Fruit fly (Drosophila melanogaster) whole organism, wandering third instar larva: ENCODE measurements around the gene CG10674.

Experiments
- Abd-B ChIP-seq: fragments of >200 bp; optimal IDR thresholded peaks from 2 replicates; lab custom pipeline; 2017; ENCODE audit warnings: missing biosample characterization, missing genetic modification characterization
- CG32264 ChIP-seq: fragments of 200-800 bp; sonication (Bioruptor generic); optimal IDR thresholded peaks from 2 replicates; lab custom pipeline; 2016; ENCODE audit warnings: missing biosample characterization, missing genetic modification characterization
- CG9705 ChIP-seq: fragments of 200-800 bp; sonication (Bioruptor generic); optimal IDR thresholded peaks from 2 replicates; lab custom pipeline; 2018; ENCODE audit warnings: missing biosample characterization, mild to moderate bottlenecking, missing genetic modification characterization
- CrebA ChIP-seq: fragments of 200-800 bp; sonication (Bioruptor generic); optimal IDR thresholded peaks from 2 replicates; lab custom pipeline; 2016; ENCODE audit warnings: missing biosample characterization, mild to moderate bottlenecking, missing genetic modification characterization, borderline replicate concordance
- Dfd ChIP-seq: fragments of >200 bp; optimal IDR thresholded peaks from 2 replicates; lab custom pipeline; 2017; ENCODE audit warnings: missing biosample characterization, missing genetic modification characterization
- Dif ChIP-seq: fragments of 200-275, 200-300 bp; sonication (Bioruptor generic); optimal IDR thresholded peaks from 2 replicates; lab custom pipeline; 2018; ENCODE audit warnings: missing biosample characterization, missing genetic modification characterization; ENCODE audit not compliant: partially characterized antibody
- GATAd ChIP-seq: sonication (Bioruptor generic); optimal IDR thresholded peaks from 2 replicates; lab custom pipeline; 2016; ENCODE audit warnings: missing biosample characterization, missing genetic modification characterization
- HLH106 ChIP-seq: fragments of 200-800 bp; optimal IDR thresholded peaks from 3 replicates; lab custom pipeline; 2019; ENCODE audit warnings: missing biosample characterization, mild to moderate bottlenecking, missing genetic modification characterization, moderate library complexity
- Hnf4 ChIP-seq: fragments of 200-800 bp; sonication (Bioruptor generic); optimal IDR thresholded peaks from 2 replicates; lab custom pipeline; 2016; ENCODE audit warnings: missing biosample characterization, mild to moderate bottlenecking, missing genetic modification characterization
- Hr78 ChIP-seq: fragments of >200 bp; optimal IDR thresholded peaks from 2 replicates; lab custom pipeline; 2017; ENCODE audit warnings: missing biosample characterization, missing genetic modification characterization
- Hr83 ChIP-seq: fragments of 200-300 bp; sonication (Bioruptor generic); optimal IDR thresholded peaks from 2 replicates; lab custom pipeline; 2016; ENCODE audit warnings: missing biosample characterization, mild to moderate bottlenecking, missing genetic modification characterization, moderate library complexity; ENCODE audit not compliant: poor library complexity, severe bottlenecking
- Jra ChIP-seq: sonication (Bioruptor generic); optimal IDR thresholded peaks from 2 replicates; lab custom pipeline; 2016; ENCODE audit warnings: missing biosample characterization, missing genetic modification characterization
- Mio ChIP-seq: sonication (Bioruptor generic); optimal IDR thresholded peaks from 2 replicates; lab custom pipeline; 2016; ENCODE audit warnings: missing biosample characterization, missing genetic modification characterization
- Myc ChIP-seq: fragments of >200 bp; optimal IDR thresholded peaks from 2 replicates; lab custom pipeline; 2017
- N ChIP-seq: fragments of >200 bp; optimal IDR thresholded peaks from 2 replicates; lab custom pipeline; 2018; ENCODE audit warnings: missing biosample characterization, missing external identifiers, missing genetic modification characterization
- OdsH ChIP-seq: fragments of 200-800 bp; sonication (Bioruptor generic); optimal IDR thresholded peaks from 2 replicates; lab custom pipeline; 2016; ENCODE audit warnings: missing biosample characterization, mild to moderate bottlenecking, missing genetic modification characterization
- Rel ChIP-seq, 2 experiments: fragments of 200-800 bp; sonication (Bioruptor generic) in 1 of 2; optimal IDR thresholded peaks; 2 replicates in 1 of 2; 3 replicates in 1 of 2; lab custom pipeline; 2016 to 2019; ENCODE audit warnings: mild to moderate bottlenecking in 2 of 2, missing biosample characterization in 2 of 2, missing genetic modification characterization in 2 of 2, moderate library complexity in 1 of 2
- Sp1 ChIP-seq: fragments of 200-800 bp; sonication (Bioruptor generic); optimal IDR thresholded peaks from 3 replicates; lab custom pipeline; 2019; ENCODE audit warnings: missing biosample characterization, mild to moderate bottlenecking, missing genetic modification characterization, moderate library complexity
- Vsx2 ChIP-seq: fragments of 200-300, 225-300 bp; sonication (Bioruptor generic); optimal IDR thresholded peaks from 2 replicates; lab custom pipeline; 2018; ENCODE audit warnings: missing biosample characterization, missing genetic modification characterization; ENCODE audit not compliant: partially characterized antibody
- br ChIP-seq: fragments of 200-800 bp; sonication (Bioruptor generic); optimal IDR thresholded peaks from 2 replicates; lab custom pipeline; 2016; ENCODE audit warnings: missing biosample characterization, missing genetic modification characterization
- brk ChIP-seq: fragments of 200-800 bp; sonication (Bioruptor generic); optimal IDR thresholded peaks from 2 replicates; lab custom pipeline; 2016; ENCODE audit warnings: missing biosample characterization, mild to moderate bottlenecking, missing genetic modification characterization
- dl ChIP-seq, 2 experiments: fragments of 175-275, 200-275 bp in 1 of 2; fragments of 200-275 bp in 1 of 2; sonication (Bioruptor generic); optimal IDR thresholded peaks; lab custom pipeline; 2018; ENCODE audit warnings: mild to moderate bottlenecking in 2 of 2, missing biosample characterization in 2 of 2, missing genetic modification characterization in 2 of 2, moderate library complexity in 2 of 2; ENCODE audit not compliant: partially characterized antibody in 2 of 2, insufficient read depth in 1 of 2
- dmrt93B ChIP-seq: fragments of 200-800 bp; sonication (Bioruptor generic); optimal IDR thresholded peaks from 2 replicates; lab custom pipeline; 2018; ENCODE audit warnings: missing biosample characterization, mild to moderate bottlenecking, missing genetic modification characterization
- dsf ChIP-seq: sonication (Bioruptor generic); optimal IDR thresholded peaks from 2 replicates; lab custom pipeline; 2016; ENCODE audit warnings: missing biosample characterization, missing genetic modification characterization, borderline replicate concordance
- ey ChIP-seq: fragments of 200-800 bp; sonication (Bioruptor generic); optimal IDR thresholded peaks from 2 replicates; lab custom pipeline; 2016; ENCODE audit warnings: missing biosample characterization, missing genetic modification characterization
- foxo ChIP-seq, 2 experiments: fragments of 200-800 bp; sonication (Bioruptor generic); optimal IDR thresholded peaks; 2 replicates in 1 of 2; 3 replicates in 1 of 2; lab custom pipeline; 2016 to 2017; ENCODE audit warnings: missing biosample characterization in 2 of 2, missing genetic modification characterization in 2 of 2
- fru ChIP-seq: fragments of 200-800 bp; sonication (Bioruptor generic); optimal IDR thresholded peaks from 3 replicates; lab custom pipeline; 2016; ENCODE audit warnings: missing biosample characterization, mild to moderate bottlenecking, missing genetic modification characterization
- h ChIP-seq: fragments of 200-800 bp; sonication (Bioruptor generic); optimal IDR thresholded peaks from 3 replicates; lab custom pipeline; 2016; ENCODE audit warnings: missing biosample characterization, mild to moderate bottlenecking, missing genetic modification characterization
- jim ChIP-seq: fragments of 175-275, 200-325 bp; sonication (Bioruptor generic); optimal IDR thresholded peaks from 2 replicates; lab custom pipeline; 2016; ENCODE audit warnings: missing biosample characterization, mild to moderate bottlenecking, missing genetic modification characterization
- lola ChIP-seq: fragments of >200 bp; optimal IDR thresholded peaks from 2 replicates; lab custom pipeline; 2017; ENCODE audit warnings: missing biosample characterization, missing genetic modification characterization
- pan ChIP-seq: fragments of >200 bp; optimal IDR thresholded peaks from 2 replicates; lab custom pipeline; 2017
- psq ChIP-seq: fragments of 200-800 bp; sonication (Bioruptor generic); optimal IDR thresholded peaks from 3 replicates; lab custom pipeline; 2017; ENCODE audit warnings: missing biosample characterization, mild to moderate bottlenecking, missing genetic modification characterization, moderate library complexity
- rgr ChIP-seq: fragments of 200-800 bp; sonication (Bioruptor generic); optimal IDR thresholded peaks from 3 replicates; lab custom pipeline; 2016; ENCODE audit warnings: missing biosample characterization, mild to moderate bottlenecking, missing genetic modification characterization
- sage ChIP-seq: fragments of 200-800 bp; sonication (Bioruptor generic); optimal IDR thresholded peaks from 2 replicates; lab custom pipeline; 2016; ENCODE audit warnings: missing biosample characterization, mild to moderate bottlenecking, missing genetic modification characterization
- sv ChIP-seq: fragments of 200-800 bp; sonication (Bioruptor generic); optimal IDR thresholded peaks from 3 replicates; lab custom pipeline; 2016; ENCODE audit warnings: missing biosample characterization, missing genetic modification characterization
- tai ChIP-seq: sonication (Bioruptor generic); optimal IDR thresholded peaks from 2 replicates; lab custom pipeline; 2016; ENCODE audit warnings: missing biosample characterization, missing genetic modification characterization
- usp ChIP-seq: fragments of >200 bp; optimal IDR thresholded peaks from 2 replicates; lab custom pipeline; 2017; ENCODE audit warnings: missing biosample characterization, missing genetic modification characterization
- woc ChIP-seq: sonication (Bioruptor generic); optimal IDR thresholded peaks from 2 replicates; lab custom pipeline; 2016; ENCODE audit warnings: missing biosample characterization, mild to moderate bottlenecking, missing genetic modification characterization

CG10674 gene

DNA sequence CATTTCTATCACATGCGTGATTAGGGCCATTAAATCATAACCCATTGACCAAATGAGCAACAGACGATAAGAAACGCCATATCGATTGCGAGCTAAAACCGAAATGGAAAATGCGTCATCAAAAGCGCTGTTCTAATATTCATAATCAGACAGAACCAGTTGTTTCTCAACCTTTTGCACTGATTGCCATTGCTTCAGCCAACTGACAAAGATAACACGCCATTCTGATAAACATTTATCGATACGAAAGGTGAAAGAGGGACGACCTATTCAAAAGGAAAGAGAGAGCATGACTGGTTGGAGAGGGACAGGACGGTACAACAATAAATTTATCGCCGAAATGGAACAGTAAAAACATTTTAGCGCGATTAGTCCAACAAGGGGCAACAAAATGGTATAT lies 40.7 kb upstream of the CG10674 start:
- TF ChIP-seq brk (GFP tag; lab: Kevin White, UChicago) = peak; percentile 23
- TF ChIP-seq Rel (GFP tag; optimal IDR thresholded peaks at IDR 0.05; lab: Kevin White, UChicago) = no peak
- TF ChIP-seq Rel (tag; optimal IDR thresholded peaks at IDR 0.05; lab: Kevin White, UChicago) = peak; percentile 72
- TF ChIP-seq Hr83 (GFP tag; lab: Kevin White, UChicago) = peak; percentile 17
- peak; percentile 56 for TF ChIP-seq CrebA (GFP tag; lab: Kevin White, UChicago)
- peak; percentile 32 for TF ChIP-seq h
- TF ChIP-seq br (GFP tag; lab: Kevin White, UChicago) = peak; percentile 41
- TF ChIP-seq Myc (lab: Kevin White, UChicago) = no peak
- no peak for TF ChIP-seq dl (GFP tag; optimal IDR thresholded peaks at IDR 0.05; lab: Kevin White, UChicago; ENCODE audit: insufficient read depth in 1 of 2, partially characterized antibody in 2 of 2)
- peak; percentile 9 for TF ChIP-seq psq (GFP tag; lab: Kevin White, UChicago)
- TF ChIP-seq Hnf4 (GFP tag; lab: Kevin White, UChicago) = peak; percentile 38

DNA sequence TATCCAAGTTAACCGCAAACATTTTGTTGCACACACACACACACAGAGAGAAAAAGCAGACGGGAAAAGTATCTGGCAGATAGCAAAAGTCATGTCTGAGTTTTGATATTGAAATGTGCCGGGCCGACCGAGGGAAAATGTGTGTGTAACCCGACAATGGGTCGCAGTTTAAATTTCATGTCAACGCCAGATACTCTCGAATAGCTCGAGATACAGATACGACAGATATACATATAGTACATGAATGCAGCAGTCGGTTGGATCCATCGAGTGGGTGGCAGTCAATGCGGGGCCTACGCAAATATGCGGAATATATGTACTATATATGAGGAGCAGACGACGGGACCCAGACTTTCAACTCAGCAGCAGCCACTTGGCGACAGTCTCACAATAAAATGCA lies 40.0 kb upstream of the CG10674 start:
- TF ChIP-seq Myc (lab: Kevin White, UChicago) = no peak

DNA sequence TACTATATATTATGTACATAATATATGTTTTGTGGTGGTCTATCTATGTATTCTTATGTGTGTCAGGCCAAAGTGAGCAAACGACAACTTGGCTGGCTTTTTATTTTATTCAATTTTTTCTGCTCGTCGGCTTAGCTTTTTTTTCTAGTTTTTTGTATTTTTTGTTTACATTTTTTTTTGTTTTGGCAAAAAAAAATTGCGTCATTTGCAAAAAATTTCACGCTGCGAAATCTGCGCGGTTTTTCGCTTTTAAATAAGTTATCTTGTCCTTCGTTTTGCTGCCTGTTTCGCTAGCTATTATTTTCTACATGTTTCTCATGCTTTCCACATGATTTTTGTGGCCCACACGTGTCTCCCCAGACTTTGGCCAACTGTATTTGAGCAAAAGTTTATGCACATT lies 36.4 kb upstream of the CG10674 start:
- no peak for TF ChIP-seq dl (GFP tag; optimal IDR thresholded peaks at IDR 0.05; lab: Kevin White, UChicago; ENCODE audit: insufficient read depth in 1 of 2, partially characterized antibody in 2 of 2)
- no peak for TF ChIP-seq HLH106 (tag; lab: Kevin White, UChicago)
- TF ChIP-seq Dfd (GFP tag; lab: Kevin White, UChicago) = no peak
- TF ChIP-seq jim (GFP tag; lab: Kevin White, UChicago) = no peak
- no peak for TF ChIP-seq CG32264 (GFP tag; lab: Kevin White, UChicago)
- no peak for TF ChIP-seq br (GFP tag; lab: Kevin White, UChicago)
- no peak for TF ChIP-seq foxo (GFP tag; optimal IDR thresholded peaks at IDR 0.05; lab: Kevin White, UChicago)
- no peak for TF ChIP-seq lola (GFP tag; lab: Kevin White, UChicago)
- TF ChIP-seq pan (lab: Kevin White, UChicago) = no peak
- no peak for TF ChIP-seq ey (GFP tag; lab: Kevin White, UChicago)
- no peak for TF ChIP-seq N (GFP tag; lab: Kevin White, UChicago)
- TF ChIP-seq usp (GFP tag; lab: Kevin White, UChicago) = no peak
- no peak for TF ChIP-seq woc (GFP tag; lab: Kevin White, UChicago)
- TF ChIP-seq sv (GFP tag; lab: Kevin White, UChicago) = no peak
- no peak for TF ChIP-seq CrebA (GFP tag; lab: Kevin White, UChicago)

DNA sequence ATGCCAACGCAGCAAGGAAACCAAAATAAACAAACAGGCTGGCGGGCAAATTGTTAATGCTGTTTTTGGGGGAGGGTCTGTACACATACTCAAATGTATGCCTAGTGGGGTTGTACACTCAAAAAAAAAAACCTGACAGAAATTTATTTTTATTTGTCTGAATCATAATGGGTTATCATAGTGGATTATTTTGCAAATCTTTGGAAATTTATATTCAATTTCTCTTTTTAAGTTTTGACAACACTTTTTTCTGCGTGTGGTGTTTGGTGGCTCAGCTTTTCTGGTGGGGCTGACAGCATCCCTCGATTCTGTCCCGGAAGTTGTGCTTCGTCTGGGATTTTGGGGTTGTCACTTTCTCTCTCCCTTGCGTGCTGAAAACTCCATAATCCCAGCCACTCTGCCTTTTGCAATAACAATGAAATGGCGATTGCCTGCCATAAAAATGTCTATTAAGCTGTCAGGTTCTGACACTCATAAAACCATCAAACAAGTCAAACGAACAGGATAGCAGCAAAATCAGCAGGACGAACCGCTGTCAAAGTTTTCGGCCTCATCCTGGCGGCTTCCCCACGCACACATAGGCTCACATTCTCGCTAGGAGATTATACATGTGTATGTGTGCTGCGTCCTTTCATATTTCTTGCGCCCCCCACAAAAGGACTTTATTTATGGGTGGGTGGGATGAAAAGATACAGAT lies 19.0 kb upstream of the CG10674 start:
- TF ChIP-seq Hr83 (GFP tag; lab: Kevin White, UChicago) (no peak), Rel (GFP tag; optimal IDR thresholded peaks at IDR 0.05; lab: Kevin White, UChicago) (no peak), Rel (tag; optimal IDR thresholded peaks at IDR 0.05; lab: Kevin White, UChicago) (no peak), h (peak; percentile 79), Myc (lab: Kevin White, UChicago) (no peak), woc (GFP tag; lab: Kevin White, UChicago) (peak; percentile 56), Vsx2 (no peak), foxo (GFP tag; optimal IDR thresholded peaks at IDR 0.05; lab: Kevin White, UChicago) (peak in 1 of 2 experiments; percentile 80), sv (GFP tag; lab: Kevin White, UChicago) (peak; percentile 74), br (GFP tag; lab: Kevin White, UChicago) (peak; percentile 66), N (GFP tag; lab: Kevin White, UChicago) (no peak), Jra (no peak), psq (GFP tag; lab: Kevin White, UChicago) (peak; percentile 56), brk (GFP tag; lab: Kevin White, UChicago) (no peak), usp (GFP tag; lab: Kevin White, UChicago) (no peak), Hr78 (GFP tag; lab: Kevin White, UChicago) (no peak), CG9705 (GFP tag; lab: Kevin White, UChicago) (peak; percentile 2), Sp1 (GFP tag; lab: Kevin White, UChicago) (peak; percentile 58), jim (GFP tag; lab: Kevin White, UChicago) (no peak), GATAd (GFP tag; lab: Kevin White, UChicago) (no peak), CG32264 (GFP tag; lab: Kevin White, UChicago) (no peak), dsf (GFP tag; lab: Kevin White, UChicago) (no peak), lola (GFP tag; lab: Kevin White, UChicago) (no peak), HLH106 (tag; lab: Kevin White, UChicago) (no peak), fru (GFP tag; lab: Kevin White, UChicago) (peak; percentile 77), Abd-B (no peak), pan (lab: Kevin White, UChicago) (no peak), CrebA (GFP tag; lab: Kevin White, UChicago) (no peak), dmrt93B (GFP tag; lab: Kevin White, UChicago) (no peak), Hnf4 (GFP tag; lab: Kevin White, UChicago) (no peak), sage (no peak), Mio (GFP tag; lab: Kevin White, UChicago) (no peak), rgr (peak; percentile 72), ey (GFP tag; lab: Kevin White, UChicago) (peak; percentile 79), OdsH (GFP tag; lab: Kevin White, UChicago) (peak; percentile 68), Dif (no peak), tai (GFP tag; lab: Kevin White, UChicago) (no peak)
